Worm (Caenorhabditis elegans): ENCODE measurements around the gene F31F4.17.

DNA sequence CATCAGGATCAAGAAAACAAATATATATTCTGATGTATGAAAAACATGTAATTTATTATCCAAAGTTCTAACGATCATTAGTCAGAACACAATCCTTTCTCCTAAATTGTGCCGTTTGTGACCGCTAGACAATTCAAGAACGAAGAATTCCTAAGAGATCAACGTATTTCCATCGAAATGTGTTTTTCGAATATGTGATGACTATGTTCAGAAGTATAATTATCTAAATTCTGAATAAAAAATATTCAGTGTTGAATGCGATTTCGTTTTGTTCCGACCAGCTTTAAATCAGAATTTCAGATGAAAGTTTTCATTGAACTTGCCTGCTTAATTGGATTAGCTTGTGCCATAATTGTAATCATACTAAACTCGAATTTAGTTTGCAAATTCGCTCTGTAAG lies 42.1 kb upstream of the F31F4.17 start, which contains the start of gene srbc-37:
- no peak for TF ChIP-seq pha-4 (GFP tag; IDR thresholded peaks at IDR 0.05)
- TF ChIP-seq pha-4 (tag; optimal IDR thresholded peaks at IDR 0.05): no peak
- TF ChIP-seq nhr-237 (tag; optimal IDR thresholded peaks at IDR 0.05): no peak
- no peak for TF ChIP-seq mep-1 (tag; optimal IDR thresholded peaks at IDR 0.05)
- no peak for TF ChIP-seq skn-1 (tag; optimal IDR thresholded peaks at IDR 0.05)
- no peak for TF ChIP-seq lin-13 (GFP tag; optimal IDR thresholded peaks at IDR 0.05)
- no peak for TF ChIP-seq unc-39 (tag; optimal IDR thresholded peaks at IDR 0.05)
- TF ChIP-seq mxl-2 (GFP tag; conservative IDR thresholded peaks at IDR 0.05): no peak

Measured in whole organism, L4 larva.